Worm (Caenorhabditis elegans) whole organism, midembryonic: Measurements from ENCODE around the gene C25F6.1.
A peak's percentile ranks its signal among the peaks of the same experiment; 100 is the strongest.

Experiments
- T22C8.4 ChIP-seq: fragments of 200-800 bp; sonication (Bioruptor generic); IDR thresholded peaks from 2 replicates; pipeline ENCODE4 v1.3.6; 2022; ENCODE audit warnings: missing genetic modification characterization, missing compliant biosample characterization
- cog-1 ChIP-seq: sonication (generic microtip); optimal IDR thresholded peaks from 2 replicates; lab custom pipeline; 2016; ENCODE audit warnings: missing genetic modification characterization, missing compliant biosample characterization
- flt-1 ChIP-seq: fragments of 200-800 bp; sonication (Bioruptor generic); IDR thresholded peaks from 2 replicates; pipeline ENCODE4 v1.3.6; 2022; ENCODE audit warnings: missing genetic modification characterization, missing compliant biosample characterization
- klf-2 ChIP-seq: fragments of 200-800 bp; sonication (Bioruptor generic); conservative IDR thresholded peaks from 2 replicates; pipeline ENCODE4 v1.3.6; 2022; ENCODE audit warnings: missing genetic modification reagents, missing genetic modification characterization, missing compliant biosample characterization
- med-1 ChIP-seq: sonication (generic microtip); optimal IDR thresholded peaks from 2 replicates; lab custom pipeline; 2017; ENCODE audit warnings: missing genetic modification characterization, mild to moderate bottlenecking, missing compliant biosample characterization, antibody characterized with exemption, missing genetic modification reagents; ENCODE audit not compliant: insufficient read depth
- ref-1 ChIP-seq: fragments of 200-800 bp; sonication (Bioruptor generic); conservative IDR thresholded peaks from 2 replicates; pipeline ENCODE4 v1.3.6; 2022; ENCODE audit warnings: missing genetic modification reagents, missing genetic modification characterization, missing compliant biosample characterization
- tab-1 ChIP-seq: fragments of 200-800 bp; sonication (Bioruptor generic); IDR thresholded peaks from 2 replicates; pipeline ENCODE4 v1.3.6; 2022; ENCODE audit warnings: missing genetic modification characterization, missing compliant biosample characterization
- ztf-23 ChIP-seq: fragments of 200-800 bp; sonication (Bioruptor generic); IDR thresholded peaks from 2 replicates; pipeline ENCODE4 v1.3.6; 2022; ENCODE audit warnings: missing genetic modification reagents, missing genetic modification characterization, missing compliant biosample characterization
- ztf-29 ChIP-seq: fragments of 200-800 bp; sonication (Bioruptor generic); IDR thresholded peaks from 2 replicates; pipeline ENCODE4 v1.3.6; 2022; ENCODE audit warnings: missing genetic modification reagents, missing genetic modification characterization, missing compliant biosample characterization

The C25F6.1 gene

DNA sequence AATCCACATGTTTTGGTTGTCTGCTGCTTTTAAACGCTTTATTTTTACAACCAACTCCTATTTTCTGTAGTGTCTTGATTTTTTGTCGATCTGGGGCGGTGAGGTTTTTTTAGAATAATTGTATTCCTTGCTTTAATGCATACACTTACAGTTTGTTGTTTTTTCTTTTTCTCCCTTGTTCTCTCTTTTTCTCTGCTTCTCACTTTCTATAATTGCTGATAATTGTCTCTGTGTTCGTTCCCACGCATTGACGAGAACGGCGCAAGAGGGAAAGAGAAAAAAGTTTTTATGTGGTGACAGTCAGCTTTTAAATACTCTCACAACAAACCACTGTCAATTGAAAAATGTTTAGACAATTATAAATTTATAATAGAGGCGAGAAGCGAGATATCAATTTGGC, 27.5 kb upstream of the C25F6.1 start:
- TF ChIP-seq cog-1 (tag; lab: Kevin White, UChicago) (no peak), klf-2 (GFP tag; lab: Robert Waterston, UW) (no peak), med-1 (GFP tag; lab: Kevin White, UChicago) (no peak), T22C8.4 (GFP tag; lab: Robert Waterston, UW) (no peak)

- no peak for TF ChIP-seq ref-1 (GFP tag; lab: Robert Waterston, UW)
- no peak for TF ChIP-seq tab-1 (GFP tag; lab: Robert Waterston, UW)
- no peak for TF ChIP-seq ztf-23 (GFP tag; lab: Robert Waterston, UW)
- TF ChIP-seq cog-1 (tag; lab: Kevin White, UChicago): no peak
- no peak for TF ChIP-seq T22C8.4 (GFP tag; lab: Robert Waterston, UW)
- no peak for TF ChIP-seq klf-2 (GFP tag; lab: Robert Waterston, UW)
Measured at ce11 chrX:5460930-5461329, 25.4 kb upstream of the C25F6.1 start, which contains the start of gene ddr-1. TSS of gene ddr-1 (plus strand) at chrX:5461230.

DNA sequence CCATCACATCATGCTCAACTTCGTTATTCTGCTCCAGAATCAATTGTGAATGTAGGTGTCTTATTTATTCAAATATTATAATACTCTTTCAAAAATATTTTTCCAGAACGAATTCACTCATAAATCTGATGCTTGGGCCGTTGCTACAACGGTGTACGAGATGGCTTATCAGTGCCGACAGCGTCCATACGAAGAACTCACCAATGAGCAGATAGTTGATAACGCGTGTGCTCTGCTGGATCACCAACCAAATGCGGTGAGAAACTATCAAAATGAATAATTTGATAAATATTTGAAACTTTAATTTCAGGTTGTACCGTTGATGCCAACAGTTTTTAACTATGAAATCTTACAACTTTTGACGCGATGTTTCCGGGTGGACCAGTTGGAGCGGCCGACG, 20.7 kb upstream of the C25F6.1 start:
- TF ChIP-seq T22C8.4 (GFP tag; lab: Robert Waterston, UW): no peak
- TF ChIP-seq tab-1 (GFP tag; lab: Robert Waterston, UW): no peak
- no peak for TF ChIP-seq ztf-29 (GFP tag; lab: Robert Waterston, UW)
- no peak for TF ChIP-seq cog-1 (tag; lab: Kevin White, UChicago)
- TF ChIP-seq klf-2 (GFP tag; lab: Robert Waterston, UW): no peak
- TF ChIP-seq flt-1 (GFP tag; lab: Robert Waterston, UW): no peak
- no peak for TF ChIP-seq ztf-23 (GFP tag; lab: Robert Waterston, UW)
- no peak for TF ChIP-seq med-1 (GFP tag; lab: Kevin White, UChicago)

ce11 chrX:5466149-5466548, 20.1 kb upstream of the C25F6.1 start:
- TF ChIP-seq ref-1 (GFP tag; lab: Robert Waterston, UW) (no peak), med-1 (GFP tag; lab: Kevin White, UChicago) (no peak), ztf-23 (GFP tag; lab: Robert Waterston, UW) (no peak), cog-1 (tag; lab: Kevin White, UChicago) (no peak), klf-2 (GFP tag; lab: Robert Waterston, UW) (no peak), ztf-29 (GFP tag; lab: Robert Waterston, UW) (no peak), flt-1 (GFP tag; lab: Robert Waterston, UW) (no peak), T22C8.4 (GFP tag; lab: Robert Waterston, UW) (no peak)

DNA sequence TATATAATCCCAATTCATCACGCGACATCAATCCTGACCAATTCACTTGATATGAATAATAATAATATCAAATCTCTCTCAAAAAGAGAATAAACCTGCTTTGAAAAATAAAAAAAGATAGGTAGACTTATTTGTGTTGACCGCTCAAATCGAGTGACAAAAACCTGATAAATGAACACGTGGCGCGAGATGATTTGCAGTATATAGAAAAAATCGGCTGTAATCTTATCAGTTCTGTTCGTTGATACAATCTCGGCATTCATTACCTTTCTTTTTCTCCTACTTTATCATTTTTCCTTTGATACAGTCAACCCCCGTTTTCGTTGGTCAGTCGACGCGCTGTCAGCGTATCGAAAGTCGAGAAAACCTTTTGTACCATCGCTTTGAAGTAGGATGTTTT, 19.0 kb upstream of the C25F6.1 start:
- TF ChIP-seq klf-2 (GFP tag; lab: Robert Waterston, UW): no peak
- no peak for TF ChIP-seq med-1 (GFP tag; lab: Kevin White, UChicago)
- TF ChIP-seq ref-1 (GFP tag; lab: Robert Waterston, UW): no peak
- no peak for TF ChIP-seq tab-1 (GFP tag; lab: Robert Waterston, UW)
- no peak for TF ChIP-seq cog-1 (tag; lab: Kevin White, UChicago)

- TF ChIP-seq T22C8.4 (GFP tag; lab: Robert Waterston, UW): no peak
- TF ChIP-seq tab-1 (GFP tag; lab: Robert Waterston, UW): no peak
- no peak for TF ChIP-seq klf-2 (GFP tag; lab: Robert Waterston, UW)
- TF ChIP-seq ztf-29 (GFP tag; lab: Robert Waterston, UW): no peak
- no peak for TF ChIP-seq med-1 (GFP tag; lab: Kevin White, UChicago)
- no peak for TF ChIP-seq cog-1 (tag; lab: Kevin White, UChicago)
- no peak for TF ChIP-seq ztf-23 (GFP tag; lab: Robert Waterston, UW)
Measured at ce11 chrX:5467820-5468270, 18.4 kb upstream of the C25F6.1 start, which contains the start of gene dpyd-1. TSS of gene dpyd-1 (plus strand) at chrX:5467870.

DNA sequence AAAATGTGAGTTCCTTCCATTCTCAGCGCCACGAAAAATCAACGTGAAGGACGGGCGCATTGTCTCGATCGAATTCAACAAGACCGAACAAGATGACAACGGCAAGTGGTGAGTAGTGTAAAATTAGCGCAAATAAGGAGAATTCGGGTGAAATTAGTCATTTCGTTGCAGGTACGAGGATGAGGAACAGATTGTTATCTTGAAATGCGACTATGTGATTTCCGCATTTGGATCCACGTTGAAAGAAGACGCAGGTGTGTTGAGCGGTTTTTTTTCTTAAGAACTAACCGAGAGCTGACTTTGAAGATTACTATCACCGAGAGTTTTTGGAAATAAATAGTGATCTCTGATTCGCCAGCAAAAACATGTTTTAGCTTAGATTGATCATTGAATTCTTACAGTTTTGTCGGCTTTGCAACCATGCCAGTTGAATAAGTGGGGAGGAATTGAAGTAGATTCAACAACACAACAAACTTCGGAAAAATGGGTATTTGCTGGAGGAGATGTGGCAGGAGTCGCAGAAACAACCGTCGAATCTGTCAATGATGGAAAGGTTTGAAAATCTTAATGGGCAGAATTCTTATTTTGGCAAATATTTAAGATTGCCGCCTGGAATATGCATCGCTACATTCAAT, 16.1 kb upstream of the C25F6.1 start:
- TF ChIP-seq med-1 (GFP tag; lab: Kevin White, UChicago) (no peak), cog-1 (tag; lab: Kevin White, UChicago) (no peak), tab-1 (GFP tag; lab: Robert Waterston, UW) (no peak), flt-1 (GFP tag; lab: Robert Waterston, UW) (no peak), T22C8.4 (GFP tag; lab: Robert Waterston, UW) (no peak), ztf-23 (GFP tag; lab: Robert Waterston, UW) (no peak), klf-2 (GFP tag; lab: Robert Waterston, UW) (no peak), ref-1 (GFP tag; lab: Robert Waterston, UW) (no peak), ztf-29 (GFP tag; lab: Robert Waterston, UW) (no peak)

ce11 chrX:5475164-5475576, 11.1 kb upstream of the C25F6.1 start:
- TF ChIP-seq ztf-23 (GFP tag; lab: Robert Waterston, UW): 0 out of 2 replicates have a peak, but pooled peaks have one; percentile 52
- TF ChIP-seq ref-1 (GFP tag; lab: Robert Waterston, UW): no peak
- peak; percentile 77 for TF ChIP-seq flt-1 (GFP tag; lab: Robert Waterston, UW)
- TF ChIP-seq cog-1 (tag; lab: Kevin White, UChicago): peak; percentile 81
- peak; percentile 70 for TF ChIP-seq tab-1 (GFP tag; lab: Robert Waterston, UW)

DNA sequence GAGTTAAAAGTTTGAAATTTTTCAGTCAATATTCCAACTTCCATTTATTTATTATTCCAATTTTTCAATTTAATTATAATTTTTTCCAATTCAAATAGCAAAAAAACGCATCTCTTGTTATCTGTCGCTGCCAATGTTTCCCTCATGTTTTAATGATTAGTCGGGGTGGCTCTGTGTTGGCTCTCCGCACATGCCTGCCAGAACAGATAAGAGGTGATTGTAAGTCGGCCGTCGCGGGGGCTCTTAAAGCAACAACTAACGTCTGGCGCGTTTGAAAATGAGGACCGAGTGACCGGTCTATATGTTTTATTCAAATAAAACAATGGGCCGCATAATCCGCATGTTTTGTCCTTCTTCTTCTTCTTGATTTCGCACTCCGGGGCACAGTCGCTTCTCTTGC, 9.9 kb upstream of the C25F6.1 start:
- TF ChIP-seq klf-2 (GFP tag; lab: Robert Waterston, UW) (no peak), ztf-29 (GFP tag; lab: Robert Waterston, UW) (no peak), cog-1 (tag; lab: Kevin White, UChicago) (no peak), ztf-23 (GFP tag; lab: Robert Waterston, UW) (no peak), tab-1 (GFP tag; lab: Robert Waterston, UW) (no peak), med-1 (GFP tag; lab: Kevin White, UChicago) (no peak), ref-1 (GFP tag; lab: Robert Waterston, UW) (no peak), T22C8.4 (GFP tag; lab: Robert Waterston, UW) (no peak), flt-1 (GFP tag; lab: Robert Waterston, UW) (no peak)
